Fruit fly (Drosophila melanogaster) whole organism, adult: ENCODE results near the gene CG10055.

Source experiments
- CG11617 ChIP-seq: fragments of 200-800 bp; sonication (Bioruptor generic); optimal IDR thresholded peaks from 2 replicates; lab custom pipeline; 2017; ENCODE audit warnings: mild to moderate bottlenecking, missing biosample characterization, missing genetic modification reagents, missing genetic modification characterization
- CG12768 ChIP-seq: fragments of 200-800 bp; sonication (Bioruptor generic); optimal IDR thresholded peaks from 2 replicates; lab custom pipeline; 2017; ENCODE audit warnings: missing biosample characterization, missing genetic modification characterization, mild to moderate bottlenecking, moderate library complexity, missing genetic modification reagents
- CG1620 ChIP-seq: fragments of 200-800 bp; sonication (Bioruptor generic); optimal IDR thresholded peaks from 2 replicates; lab custom pipeline; 2016; ENCODE audit warnings: missing biosample characterization, missing genetic modification characterization
- CG7101 ChIP-seq: fragments of 200-800 bp; sonication (Bioruptor generic); optimal IDR thresholded peaks from 2 replicates; lab custom pipeline; 2018; ENCODE audit warnings: missing biosample characterization, mild to moderate bottlenecking, missing genetic modification characterization, moderate library complexity
- Crg-1 ChIP-seq: fragments of 200-800 bp; sonication (Bioruptor generic); optimal IDR thresholded peaks from 2 replicates; lab custom pipeline; 2016; ENCODE audit warnings: missing biosample characterization, missing genetic modification characterization
- Mnt ChIP-seq: fragments of 200-800 bp; sonication (Bioruptor generic); optimal IDR thresholded peaks from 2 replicates; lab custom pipeline; 2016; ENCODE audit warnings: missing biosample characterization, mild to moderate bottlenecking, missing genetic modification characterization
- bab1 ChIP-seq: fragments of 200-800 bp; sonication (Bioruptor generic); optimal IDR thresholded peaks from 3 replicates; lab custom pipeline; 2019; ENCODE audit warnings: missing biosample characterization, mild to moderate bottlenecking, missing genetic modification characterization, moderate library complexity
- cic ChIP-seq: fragments of 200-800 bp; sonication (Bioruptor generic); optimal IDR thresholded peaks from 2 replicates; lab custom pipeline; 2017; ENCODE audit warnings: missing biosample characterization, mild to moderate bottlenecking, missing genetic modification characterization, moderate library complexity
- cnc ChIP-seq, 2 experiments: fragments of >200 bp; optimal IDR thresholded peaks; 2 replicates each; lab custom pipeline; 2017
- kay ChIP-seq: fragments of 200-800 bp; sonication (Bioruptor generic); peaks from one replicate; lab custom pipeline; 2016; ENCODE audit warnings: missing biosample characterization, missing genetic modification characterization, borderline replicate concordance
- ovo ChIP-seq: fragments of 200-800 bp; sonication (Bioruptor generic); optimal IDR thresholded peaks from 2 replicates; lab custom pipeline; 2016; ENCODE audit warnings: missing biosample characterization, missing genetic modification characterization
- toe ChIP-seq: fragments of 200-800 bp; sonication (Bioruptor generic); optimal IDR thresholded peaks from 2 replicates; lab custom pipeline; 2016; ENCODE audit warnings: missing biosample characterization, missing genetic modification characterization

dm6 chr3R:7142580-7142979 lies 43.9 kb downstream of the CG10055 start:
- TF ChIP-seq bab1 (GFP tag; lab: Kevin White, UChicago) (no peak), CG7101 (tag; lab: Kevin White, UChicago) (no peak), cnc (optimal IDR thresholded peaks at IDR 0.05; lab: Kevin White, UChicago) (no peak), kay (no peak), toe (GFP tag; lab: Kevin White, UChicago) (no peak), CG11617 (GFP tag; lab: Kevin White, UChicago) (no peak), CG12768 (no peak), cic (GFP tag; lab: Kevin White, UChicago) (no peak), ovo (GFP tag; lab: Kevin White, UChicago) (no peak), Mnt (GFP tag; lab: Kevin White, UChicago) (no peak), CG1620 (no peak), Crg-1 (GFP tag; lab: Kevin White, UChicago) (no peak)
